Worm (Caenorhabditis elegans) whole organism, L1 larva: ENCODE results near the gene Y6G8.16.

Experiments used
- elt-2 ChIP-seq: sonication (generic microtip); optimal IDR thresholded peaks from 2 replicates; lab custom pipeline; 2016; ENCODE audit warnings: missing genetic modification characterization, mild to moderate bottlenecking, inconsistent platforms, missing compliant biosample characterization, missing genetic modification reagents
- nhr-20 ChIP-seq: sonication (generic microtip); optimal IDR thresholded peaks from 2 replicates; lab custom pipeline; 2016; ENCODE audit warnings: mild to moderate bottlenecking, missing genetic modification characterization, missing compliant biosample characterization
- unc-130 ChIP-seq: fragments of 150-350 bp; optimal IDR thresholded peaks from 2 replicates; lab custom pipeline; 2017; ENCODE audit warnings: missing biosample characterization, missing genetic modification characterization, inconsistent platforms

- TF ChIP-seq nhr-20: no peak
- TF ChIP-seq unc-130: no peak
- TF ChIP-seq elt-2: no peak
Measured at ce11 chrV:17655205-17655604, 49.1 kb downstream of the Y6G8.16 start.
